Worm (Caenorhabditis elegans): Measurements from ENCODE around the gene mig-6.

The mig-6 gene

ce11 chrV:7872945-7873344, 45.9 kb downstream of the mig-6 start:
- no peak for TF ChIP-seq blmp-1 (tag; optimal IDR thresholded peaks at IDR 0.05)
- no peak for TF ChIP-seq nhr-85 (tag)
- no peak for TF ChIP-seq mef-2 (tag; optimal IDR thresholded peaks at IDR 0.05)
- TF ChIP-seq ceh-63 (GFP tag; optimal IDR thresholded peaks at IDR 0.05): no peak
- TF ChIP-seq mep-1 (tag; optimal IDR thresholded peaks at IDR 0.05): no peak
- peak; percentile 81 for TF ChIP-seq fkh-10 (GFP tag; optimal IDR thresholded peaks at IDR 0.05)
- no peak for TF ChIP-seq fos-1 (tag; optimal IDR thresholded peaks at IDR 0.05)
- TF ChIP-seq alr-1 (tag; optimal IDR thresholded peaks at IDR 0.05; ENCODE audit: borderline replicate concordance): no peak
- TF ChIP-seq skn-1 (tag; optimal IDR thresholded peaks at IDR 0.05): no peak
- no peak for TF ChIP-seq aly-2 (tag; optimal IDR thresholded peaks at IDR 0.05)
- no peak for TF ChIP-seq unc-62 (GFP tag; optimal IDR thresholded peaks at IDR 0.05)
- TF ChIP-seq unc-86 (tag; optimal IDR thresholded peaks at IDR 0.05): no peak
- no peak for TF ChIP-seq lsy-2 (tag; optimal IDR thresholded peaks at IDR 0.05)
- peak; percentile 58 for TF ChIP-seq lin-14 (GFP tag; optimal IDR thresholded peaks at IDR 0.05)

- TF ChIP-seq efl-1 (optimal IDR thresholded peaks at IDR 0.05) (no peak), efl-1 (GFP tag; optimal IDR thresholded peaks at IDR 0.05 in 1 of 2) (peak in 1 of 2 experiments; percentile 48), nhr-84 (tag; optimal IDR thresholded peaks at IDR 0.05) (no peak)
Measured at ce11 chrV:7875456-7875855, 48.4 kb downstream of the mig-6 start, which contains the start of gene F40A3.4. TSS of gene F40A3.4 (plus strand) at chrV:7875756.

ce11 chrV:7876881-7877475, 50.0 kb downstream of the mig-6 start, which contains the start of gene F40A3.3:
TSS of gene F40A3.3 (plus strand) at chrV:7877444.
- TF ChIP-seq C04F5.9 (tag; optimal IDR thresholded peaks at IDR 0.05): no peak
- no peak for TF ChIP-seq C34B4.2 (tag; optimal IDR thresholded peaks at IDR 0.05)
- peak; percentile 33 for TF ChIP-seq mep-1 (tag; optimal IDR thresholded peaks at IDR 0.05)
- no peak for TF ChIP-seq efl-1 (optimal IDR thresholded peaks at IDR 0.05)
- peak in 1 of 2 experiments; percentile 11 for TF ChIP-seq efl-1 (GFP tag; optimal IDR thresholded peaks at IDR 0.05 in 1 of 2)
- TF ChIP-seq lsy-2 (tag; optimal IDR thresholded peaks at IDR 0.05): peak in 1 of 2 experiments; percentile 34
- peak; percentile 10 for TF ChIP-seq lin-14 (GFP tag; optimal IDR thresholded peaks at IDR 0.05)
- peak; percentile 14 for TF ChIP-seq snu-23 (GFP tag; optimal IDR thresholded peaks at IDR 0.05)
- no peak for TF ChIP-seq egl-27 (tag; optimal IDR thresholded peaks at IDR 0.05)
- TF ChIP-seq nhr-47 (tag; optimal IDR thresholded peaks at IDR 0.05): no peak
- TF ChIP-seq aly-2 (tag; optimal IDR thresholded peaks at IDR 0.05): no peak
- TF ChIP-seq blmp-1 (tag; optimal IDR thresholded peaks at IDR 0.05): peak; percentile 22
- TF ChIP-seq C16A3.4 (tag; optimal IDR thresholded peaks at IDR 0.05): peak; percentile 2

ce11 chrV:7878411-7878964, 51.5 kb downstream of the mig-6 start, which contains the start of gene F40A3.2:
TSS of gene F40A3.2 (plus strand) at chrV:7878914.
- peak in 5 of 6 experiments; percentile 21 to 75 (median 49) for TF ChIP-seq elt-3 (tag; optimal IDR thresholded peaks at IDR 0.05)
- peak in 1 of 2 experiments; percentile 12 for TF ChIP-seq lin-35 (GFP tag; optimal IDR thresholded peaks at IDR 0.05)
- TF ChIP-seq nhr-85 (tag): peak; percentile 85
- no peak for TF ChIP-seq sox-4 (tag; optimal IDR thresholded peaks at IDR 0.05)
- peak; percentile 33 for TF ChIP-seq lin-14 (GFP tag; optimal IDR thresholded peaks at IDR 0.05)
- TF ChIP-seq nhr-12 (tag; optimal IDR thresholded peaks at IDR 0.05): no peak
- TF ChIP-seq snu-23 (GFP tag; optimal IDR thresholded peaks at IDR 0.05): peak; percentile 31
- TF ChIP-seq lsy-2 (tag; optimal IDR thresholded peaks at IDR 0.05): peak in 1 of 2 experiments; percentile 22
- TF ChIP-seq blmp-1 (tag; optimal IDR thresholded peaks at IDR 0.05): peak; percentile 73
- peak; percentile 31 for TF ChIP-seq nhr-20 (tag; optimal IDR thresholded peaks at IDR 0.05)
- TF ChIP-seq ceh-88 (GFP tag; IDR thresholded peaks at IDR 0.05): no peak
- no peak for TF ChIP-seq pag-3 (tag; optimal IDR thresholded peaks at IDR 0.05; ENCODE audit: borderline replicate concordance, insufficient read depth)

- TF ChIP-seq vab-15 (tag; optimal IDR thresholded peaks at IDR 0.05): peak; percentile 17
- TF ChIP-seq Y116A8C.19 (tag; optimal IDR thresholded peaks at IDR 0.05; ENCODE audit: borderline replicate concordance): no peak
- peak; percentile 13 for TF ChIP-seq nhr-71 (tag; optimal IDR thresholded peaks at IDR 0.05)
- TF ChIP-seq lin-14 (GFP tag; optimal IDR thresholded peaks at IDR 0.05): peak; percentile 80
- TF ChIP-seq nhr-20 (tag; optimal IDR thresholded peaks at IDR 0.05): no peak
- TF ChIP-seq ets-5 (GFP tag; IDR thresholded peaks at IDR 0.05): no peak
- peak; percentile 36 for TF ChIP-seq nhr-47 (tag; optimal IDR thresholded peaks at IDR 0.05)
- peak; percentile 52 for TF ChIP-seq egl-13 (tag; optimal IDR thresholded peaks at IDR 0.05)
Measured at ce11 chrV:7884441-7884840, 57.4 kb downstream of the mig-6 start.
